Worm (Caenorhabditis elegans): ENCODE measurements around the gene tni-3.
A peak's percentile ranks its signal among the peaks of the same experiment; 100 is the strongest.

The tni-3 gene

ce11 chrV:16833672-16834071 is 1.3 kb downstream of the tni-3 start:
- TF ChIP-seq nhr-120 (GFP tag; IDR thresholded peaks at IDR 0.05) = no peak
- peak; percentile 52; the same call in 1 of the 2 replicates for TF ChIP-seq egrh-3 (GFP tag; IDR thresholded peaks at IDR 0.05)
- no peak for TF ChIP-seq F22D6.2 (tag; optimal IDR thresholded peaks at IDR 0.05)

DNA sequence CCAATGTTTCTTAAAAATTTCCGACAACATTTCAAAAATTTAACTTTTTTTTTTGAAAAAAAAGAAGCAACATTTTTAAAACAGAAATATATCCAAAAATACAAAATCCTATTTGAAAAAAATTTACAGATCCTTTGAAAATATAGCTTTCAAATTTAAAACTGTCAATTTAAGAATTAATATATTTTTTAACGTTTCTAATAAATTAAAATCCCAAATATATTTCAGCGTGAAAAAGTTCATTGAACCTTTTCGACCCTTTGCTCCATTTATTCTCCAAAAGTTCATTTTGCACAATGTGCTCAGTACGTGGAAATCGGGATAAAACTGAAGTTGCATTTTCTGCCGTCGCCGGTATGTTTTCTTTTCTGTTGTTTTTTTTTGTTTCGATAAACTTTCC is 2.1 kb downstream of the tni-3 start, which contains the start of gene phy-3:
Gene phy-3, plus strand, starts transcription at position 301 of the 400 bp plus-strand sequence.
- TF ChIP-seq zfh-2 (GFP tag; conservative IDR thresholded peaks at IDR 0.05) (no peak), F49E8.2 (tag; optimal IDR thresholded peaks at IDR 0.05; ENCODE audit: insufficient read depth) (no peak), madf-8 (GFP tag; conservative IDR thresholded peaks at IDR 0.05) (no peak), B0019.2 (GFP tag; conservative IDR thresholded peaks at IDR 0.05) (no peak), hmg-1.2 (GFP tag; IDR thresholded peaks at IDR 0.05) (no peak), nfya-1 (tag; optimal IDR thresholded peaks at IDR 0.05; ENCODE audit: borderline replicate concordance, insufficient read depth) (no peak), pha-4 (tag; optimal IDR thresholded peaks at IDR 0.05) (no peak), sea-2 (GFP tag; IDR thresholded peaks at IDR 0.05) (no peak), ztf-26 (tag; optimal IDR thresholded peaks at IDR 0.05) (no peak), C06A6.2 (GFP tag; conservative IDR thresholded peaks at IDR 0.05) (no peak)

DNA sequence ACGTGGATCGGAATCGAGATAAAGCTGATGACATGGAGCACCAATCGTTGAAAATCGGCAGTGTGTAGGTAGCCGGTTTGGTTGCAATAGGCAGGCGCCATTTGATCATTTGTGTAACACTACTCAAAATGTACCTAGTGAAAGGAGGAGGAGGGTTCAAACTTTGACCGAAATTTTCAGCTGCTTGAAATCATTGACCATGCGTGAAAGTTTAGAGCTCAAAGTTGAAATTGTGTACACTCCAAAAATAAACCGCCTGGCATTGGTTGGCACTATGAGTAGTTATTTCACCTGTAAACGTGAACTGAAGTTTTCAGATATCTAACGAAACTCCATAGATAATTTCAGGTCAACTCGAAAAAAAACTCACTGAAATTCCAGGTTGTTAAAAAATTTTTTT is 3.0 kb downstream of the tni-3 start, which contains the start of gene srh-215:
Gene srh-215, minus strand, starts transcription at position 101 of the 400 bp plus-strand sequence.
- TF ChIP-seq hlh-12 (tag; optimal IDR thresholded peaks at IDR 0.05) = no peak
- TF ChIP-seq ceh-100 (GFP tag; IDR thresholded peaks at IDR 0.05) = no peak
- TF ChIP-seq K12H6.12 (tag; optimal IDR thresholded peaks at IDR 0.05) = no peak
- no peak for TF ChIP-seq ama-1 (optimal IDR thresholded peaks at IDR 0.05)
- TF ChIP-seq ama-1 (GFP tag; optimal IDR thresholded peaks at IDR 0.05) = no peak
- no peak for TF ChIP-seq F52B5.7 (tag; optimal IDR thresholded peaks at IDR 0.05)
- TF ChIP-seq gei-17 (GFP tag; optimal IDR thresholded peaks at IDR 0.05) = no peak
- TF ChIP-seq ets-4 (GFP tag; optimal IDR thresholded peaks at IDR 0.05) = no peak
- TF ChIP-seq T07F8.4 (tag; optimal IDR thresholded peaks at IDR 0.05) = no peak
- TF ChIP-seq B0019.2 (GFP tag; conservative IDR thresholded peaks at IDR 0.05) = no peak
- TF ChIP-seq K11D2.4 (GFP tag; IDR thresholded peaks at IDR 0.05) = no peak
- TF ChIP-seq him-1 (tag; optimal IDR thresholded peaks at IDR 0.05) = no peak
- TF ChIP-seq Y53G8AR.9 (GFP tag; conservative IDR thresholded peaks at IDR 0.05) = no peak

DNA sequence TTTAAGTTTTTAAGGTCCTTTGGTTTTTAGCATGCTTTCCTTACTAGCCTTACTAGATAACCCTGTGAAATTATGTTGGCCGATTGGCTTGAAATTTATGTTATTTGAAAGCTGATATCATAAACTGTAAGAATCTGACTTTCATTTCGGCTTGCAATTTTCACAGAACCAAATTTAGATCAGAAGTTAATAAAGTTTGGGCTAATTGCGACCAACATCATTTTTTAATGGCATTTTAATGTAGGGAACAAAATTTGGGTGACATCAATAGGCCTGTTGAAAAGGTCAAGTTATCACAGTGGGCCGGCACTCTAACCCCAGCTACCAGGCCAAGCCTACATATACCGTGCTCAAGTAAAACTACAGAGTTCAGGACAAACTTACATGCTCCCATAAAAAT is 3.6 kb downstream of the tni-3 start:
- TF ChIP-seq zfh-2 (GFP tag; conservative IDR thresholded peaks at IDR 0.05) = no peak

ce11 chrV:16829396-16829795 is 5.5 kb downstream of the tni-3 start, which contains the start of gene srh-214:
TSS of gene srh-214 (minus strand) at chrV:16829755.
- no peak for TF ChIP-seq sea-2 (GFP tag; IDR thresholded peaks at IDR 0.05)
- TF ChIP-seq rec-8 (tag; optimal IDR thresholded peaks at IDR 0.05) = no peak
- TF ChIP-seq akir-1 (GFP tag; optimal IDR thresholded peaks at IDR 0.05) = no peak
- TF ChIP-seq gei-17 (GFP tag; optimal IDR thresholded peaks at IDR 0.05) = no peak
- TF ChIP-seq F10E7.11 (tag; optimal IDR thresholded peaks at IDR 0.05) = no peak
- no peak for TF ChIP-seq Y53G8AR.9 (GFP tag; conservative IDR thresholded peaks at IDR 0.05)
- TF ChIP-seq hsf-1 (GFP tag; IDR thresholded peaks at IDR 0.05) = no peak

DNA sequence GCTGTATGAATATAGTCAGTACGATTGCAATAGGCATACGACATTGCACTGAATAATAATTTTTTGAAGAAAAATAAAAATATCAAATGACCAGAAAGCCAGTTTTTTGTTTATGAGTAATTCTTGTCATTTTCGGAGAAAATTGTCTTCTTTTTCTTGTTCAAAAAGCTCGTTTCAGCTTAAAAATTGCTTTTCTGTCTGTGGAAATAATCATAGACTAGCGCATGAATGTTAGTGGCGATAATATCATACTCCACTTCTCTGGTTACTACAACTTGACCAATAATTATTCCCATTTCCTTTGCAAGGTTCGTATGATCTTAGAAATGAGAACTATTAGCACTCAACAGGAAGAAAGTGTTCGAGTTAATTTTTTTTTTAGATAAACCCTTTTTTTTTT is 7.4 kb downstream of the tni-3 start, which contains the start of gene srh-216:
Gene srh-216, minus strand, starts transcription at position 101 of the 400 bp plus-strand sequence.
- TF ChIP-seq ccch-3 (GFP tag; optimal IDR thresholded peaks at IDR 0.05) = no peak
- no peak for TF ChIP-seq hsf-1 (GFP tag; IDR thresholded peaks at IDR 0.05)
- TF ChIP-seq ceh-91 (GFP tag; IDR thresholded peaks at IDR 0.05) = no peak
- no peak for TF ChIP-seq efl-1 (GFP tag; optimal IDR thresholded peaks at IDR 0.05)
- TF ChIP-seq hlh-12 (tag; optimal IDR thresholded peaks at IDR 0.05) = no peak
- TF ChIP-seq ama-1 (optimal IDR thresholded peaks at IDR 0.05) = no peak
- TF ChIP-seq ama-1 (GFP tag; optimal IDR thresholded peaks at IDR 0.05) = no peak
- TF ChIP-seq nhr-27 (tag; optimal IDR thresholded peaks at IDR 0.05) = no peak
